Fruit fly (Drosophila melanogaster) whole organism, embryonic: ENCODE data around the gene CG6481.
A peak's percentile ranks its signal among the peaks of the same experiment; 100 is the strongest.

ENCODE experiments used
- Abd-B ChIP-seq: fragments of 200-800 bp; sonication (Bioruptor generic); optimal IDR thresholded peaks from 2 replicates; lab custom pipeline; 2018; ENCODE audit warnings: missing biosample characterization, mild to moderate bottlenecking, missing genetic modification characterization, moderate library complexity
- Antp ChIP-seq: fragments of 200-800 bp; sonication (Bioruptor generic); optimal IDR thresholded peaks from 3 replicates; lab custom pipeline; 2016; ENCODE audit warnings: missing biosample characterization, missing genetic modification characterization
- Asciz ChIP-seq: fragments of 200-800 bp; sonication (Bioruptor generic); optimal IDR thresholded peaks from 2 replicates; lab custom pipeline; 2017; ENCODE audit warnings: missing biosample characterization, mild to moderate bottlenecking, missing genetic modification characterization, missing genetic modification reagents
- Awh ChIP-seq: fragments of 200-800 bp; sonication (Bioruptor generic); IDR thresholded peaks from 2 replicates; pipeline ENCODE4, ENCODE4 v1.3.6; 2022; ENCODE audit warnings: missing biosample characterization, missing genetic modification characterization
- B-H1 ChIP-seq: fragments of 200-800 bp; sonication (Bioruptor generic); IDR thresholded peaks from 3 replicates; pipeline ENCODE4 v1.3.6; 2022; ENCODE audit warnings: missing biosample characterization, missing genetic modification characterization
- Blimp-1 ChIP-seq: fragments of 200-800 bp; sonication (Bioruptor generic); optimal IDR thresholded peaks from 3 replicates; lab custom pipeline; 2018; ENCODE audit warnings: missing biosample characterization, missing genetic modification characterization, mild to moderate bottlenecking, moderate library complexity, missing genetic modification reagents
- CG10366 ChIP-seq: fragments of 200-800 bp; sonication (Bioruptor generic); IDR thresholded peaks from 2 replicates; pipeline ENCODE4 v1.3.6; 2022; ENCODE audit warnings: missing biosample characterization, missing genetic modification characterization
- CG10543 ChIP-seq: fragments of 200-800 bp; sonication (Bioruptor generic); optimal IDR thresholded peaks from 3 replicates; lab custom pipeline; 2017; ENCODE audit warnings: missing biosample characterization, mild to moderate bottlenecking, missing genetic modification characterization, moderate library complexity
- CG10959 ChIP-seq: fragments of 200-800 bp; sonication (Bioruptor generic); IDR thresholded peaks from 2 replicates; pipeline ENCODE4 v1.3.6; 2022; ENCODE audit warnings: missing biosample characterization, missing genetic modification characterization
- CG12071 ChIP-seq: fragments of 200-800 bp; sonication (Bioruptor generic); optimal IDR thresholded peaks from 3 replicates; lab custom pipeline; 2018; ENCODE audit warnings: missing biosample characterization, mild to moderate bottlenecking, missing genetic modification characterization
- CG12155 ChIP-seq: fragments of 200-800 bp; sonication (Bioruptor generic); optimal IDR thresholded peaks from 3 replicates; lab custom pipeline; 2016; ENCODE audit warnings: missing biosample characterization, missing genetic modification characterization
- CG14014 ChIP-seq: fragments of 200-800 bp; sonication (Bioruptor generic); IDR thresholded peaks from 2 replicates; pipeline ENCODE4 v1.3.6; 2022; ENCODE audit warnings: missing biosample characterization, missing genetic modification characterization
- CG15514 ChIP-seq: fragments of 200-800 bp; sonication (Bioruptor generic); optimal IDR thresholded peaks from 3 replicates; lab custom pipeline; 2017; ENCODE audit warnings: missing biosample characterization, missing genetic modification characterization, mild to moderate bottlenecking, moderate library complexity, missing genetic modification reagents
- CG1647 ChIP-seq: fragments of 200-800 bp; sonication (Bioruptor generic); optimal IDR thresholded peaks from 3 replicates; lab custom pipeline; 2016; ENCODE audit warnings: missing biosample characterization, missing genetic modification characterization
- CG31365 ChIP-seq: fragments of 200-800 bp; sonication (Bioruptor generic); optimal IDR thresholded peaks from 2 replicates; lab custom pipeline; 2018; ENCODE audit warnings: missing biosample characterization, mild to moderate bottlenecking, missing genetic modification characterization
- CG3838 ChIP-seq: fragments of 200-800 bp; sonication (Bioruptor generic); optimal IDR thresholded peaks from 3 replicates; lab custom pipeline; 2016; ENCODE audit warnings: missing biosample characterization, missing genetic modification characterization
- CG4328 ChIP-seq: fragments of 200-800 bp; sonication (Bioruptor generic); optimal IDR thresholded peaks from 3 replicates; lab custom pipeline; 2017; ENCODE audit warnings: missing biosample characterization, missing genetic modification reagents, missing genetic modification characterization
- CG4820 ChIP-seq: fragments of 200-800 bp; sonication (Bioruptor generic); optimal IDR thresholded peaks from 3 replicates; lab custom pipeline; 2016; ENCODE audit warnings: missing biosample characterization, missing genetic modification characterization
- CG5953 ChIP-seq: fragments of 200-800 bp; sonication (Bioruptor generic); IDR thresholded peaks from 2 replicates; pipeline ENCODE4 v1.3.6; 2022; ENCODE audit warnings: missing biosample characterization, missing genetic modification characterization
- CG6175 ChIP-seq: fragments of 200-800 bp; sonication (Bioruptor generic); IDR thresholded peaks from 3 replicates; pipeline ENCODE4 v1.3.6; 2022; ENCODE audit warnings: missing biosample characterization, missing genetic modification characterization
- CG7372 ChIP-seq: fragments of 200-800 bp; sonication (Bioruptor generic); IDR thresholded peaks from 2 replicates; pipeline ENCODE4 v1.3.6; 2022; ENCODE audit warnings: missing biosample characterization, missing genetic modification characterization
- CG7556 ChIP-seq: fragments of 200-800 bp; sonication (Bioruptor generic); optimal IDR thresholded peaks from 2 replicates; lab custom pipeline; 2017; ENCODE audit warnings: missing biosample characterization, mild to moderate bottlenecking, missing genetic modification characterization
- CG7745 ChIP-seq: fragments of 200-800 bp; sonication (Bioruptor generic); optimal IDR thresholded peaks from 2 replicates; lab custom pipeline; 2018; ENCODE audit warnings: missing biosample characterization, mild to moderate bottlenecking, missing genetic modification characterization, moderate library complexity
- CG8924 ChIP-seq: fragments of 200-800 bp; optimal IDR thresholded peaks from 3 replicates; lab custom pipeline; 2019; ENCODE audit warnings: missing biosample characterization, mild to moderate bottlenecking, missing genetic modification characterization, moderate library complexity
- CG9437 ChIP-seq: fragments of 200-800 bp; sonication (Bioruptor generic); optimal IDR thresholded peaks from 2 replicates; lab custom pipeline; 2018; ENCODE audit warnings: missing biosample characterization, mild to moderate bottlenecking, missing genetic modification characterization
- CG9609 ChIP-seq: fragments of 200-800 bp; sonication (Bioruptor generic); optimal IDR thresholded peaks from 3 replicates; lab custom pipeline; 2016; ENCODE audit warnings: missing biosample characterization, missing genetic modification characterization
- ERR ChIP-seq: fragments of 200-800 bp; sonication (Bioruptor generic); optimal IDR thresholded peaks from 2 replicates; lab custom pipeline; 2016; ENCODE audit warnings: missing biosample characterization, missing genetic modification characterization
- Elba2 ChIP-seq: fragments of 200-800 bp; sonication (Bioruptor generic); optimal IDR thresholded peaks from 3 replicates; lab custom pipeline; 2016; ENCODE audit warnings: missing biosample characterization, missing genetic modification characterization
- H2.0 ChIP-seq: fragments of 200-800 bp; sonication (Bioruptor generic); IDR thresholded peaks from 2 replicates; pipeline ENCODE4 v1.3.6; 2022; ENCODE audit warnings: missing biosample characterization, missing genetic modification characterization
- HLH54F ChIP-seq: fragments of 200-800 bp; sonication (Bioruptor generic); optimal IDR thresholded peaks from 3 replicates; lab custom pipeline; 2016; ENCODE audit warnings: missing biosample characterization, missing genetic modification characterization
- Hr78 ChIP-seq, 2 experiments: fragments of 200-800 bp in 1 of 2; fragments of >200 bp in 1 of 2; sonication (Bioruptor generic) in 1 of 2; optimal IDR thresholded peaks; 2 replicates each; lab custom pipeline; 2017 to 2019; ENCODE audit warnings: missing biosample characterization in 2 of 2, missing genetic modification characterization in 2 of 2, mild to moderate bottlenecking in 1 of 2, moderate library complexity in 1 of 2
- Hsf ChIP-seq: fragments of 200-800 bp; sonication (Bioruptor generic); optimal IDR thresholded peaks from 3 replicates; lab custom pipeline; 2016; ENCODE audit warnings: missing biosample characterization, missing genetic modification characterization
- Kr ChIP-seq: fragments of 200-800 bp; sonication (Bioruptor generic); optimal IDR thresholded peaks from 2 replicates; lab custom pipeline; 2017; ENCODE audit warnings: missing biosample characterization, mild to moderate bottlenecking, missing genetic modification characterization
- NC2β ChIP-seq: fragments of 200-800 bp; sonication (Bioruptor generic); optimal IDR thresholded peaks from 2 replicates; lab custom pipeline; 2016; ENCODE audit warnings: missing biosample characterization, missing genetic modification characterization
- NFAT ChIP-seq: fragments of 200-800 bp; sonication (Bioruptor generic); IDR thresholded peaks from 2 replicates; pipeline ENCODE4 v1.3.6; 2022; ENCODE audit warnings: missing biosample characterization, missing genetic modification characterization
- Scr ChIP-seq: fragments of 200-800 bp; sonication (Bioruptor generic); IDR thresholded peaks from 2 replicates; pipeline ENCODE4 v1.3.6; 2022; ENCODE audit warnings: missing biosample characterization, missing genetic modification characterization; ENCODE audit not compliant: partially characterized antibody
- Sin3A ChIP-seq: fragments of >200 bp; optimal IDR thresholded peaks from 2 replicates; lab custom pipeline; 2018
- Sry-δ ChIP-seq: fragments of 200-800 bp; sonication (Bioruptor generic); optimal IDR thresholded peaks from 2 replicates; lab custom pipeline; 2016; ENCODE audit warnings: missing biosample characterization, missing genetic modification characterization
- aop ChIP-seq: fragments of 200-800 bp; sonication (Bioruptor generic); IDR thresholded peaks from 2 replicates; pipeline ENCODE4 v1.3.6; 2022; ENCODE audit warnings: missing biosample characterization, missing genetic modification characterization
- ap ChIP-seq: fragments of 200-800 bp; sonication (Bioruptor generic); IDR thresholded peaks from 2 replicates; pipeline ENCODE4 v1.3.6; 2022; ENCODE audit warnings: missing biosample characterization, missing genetic modification characterization
- ci ChIP-seq: fragments of 200-800 bp; sonication (Bioruptor generic); IDR thresholded peaks from 3 replicates; pipeline ENCODE4 v1.3.6; 2022; ENCODE audit warnings: missing biosample characterization, missing genetic modification characterization
- dpn ChIP-seq, 2 experiments: fragments of 200-800 bp; sonication (Bioruptor generic); optimal IDR thresholded peaks; 3 replicates each; lab custom pipeline; 2016; ENCODE audit warnings: missing biosample characterization in 2 of 2, missing genetic modification characterization in 2 of 2
- eve ChIP-seq, 2 experiments: fragments of >200 bp; optimal IDR thresholded peaks; 2 replicates each; lab custom pipeline; 2017; ENCODE audit warnings: missing biosample characterization in 2 of 2, missing genetic modification characterization in 2 of 2
- gcm2 ChIP-seq: fragments of 200-800 bp; sonication (Bioruptor generic); optimal IDR thresholded peaks from 2 replicates; lab custom pipeline; 2016; ENCODE audit warnings: missing biosample characterization, missing genetic modification characterization
- mld ChIP-seq: fragments of 200-800 bp; sonication (Bioruptor generic); IDR thresholded peaks from 3 replicates; pipeline ENCODE4 v1.3.6; 2022; ENCODE audit warnings: missing biosample characterization, missing genetic modification characterization; ENCODE audit not compliant: partially characterized antibody
- sens-2 ChIP-seq: fragments of 200-800 bp; sonication (Bioruptor generic); IDR thresholded peaks from 2 replicates; pipeline ENCODE4 v1.3.6; 2022; ENCODE audit warnings: missing biosample characterization, missing genetic modification characterization
- seq ChIP-seq: fragments of 200-800 bp; sonication (Bioruptor generic); IDR thresholded peaks from 2 replicates; pipeline ENCODE4 v1.3.6; 2022; ENCODE audit warnings: missing biosample characterization, missing genetic modification characterization
- shn ChIP-seq: fragments of 200-800 bp; sonication (Bioruptor generic); optimal IDR thresholded peaks from 3 replicates; lab custom pipeline; 2016; ENCODE audit warnings: missing biosample characterization, missing genetic modification characterization
- sisA ChIP-seq: fragments of 200-800 bp; sonication (Bioruptor generic); IDR thresholded peaks from 2 replicates; pipeline ENCODE4 v1.3.6; 2022; ENCODE audit warnings: missing biosample characterization, missing genetic modification characterization
- sna ChIP-seq: fragments of 200-800 bp; sonication (Bioruptor generic); IDR thresholded peaks from 2 replicates; pipeline ENCODE4 v1.3.6; 2022; ENCODE audit warnings: missing biosample characterization, missing genetic modification characterization; ENCODE audit not compliant: partially characterized antibody
- twi ChIP-seq: fragments of 200-800 bp; optimal IDR thresholded peaks from 2 replicates; lab custom pipeline; 2019; ENCODE audit warnings: missing biosample characterization, mild to moderate bottlenecking, missing genetic modification characterization, moderate library complexity
- vnd ChIP-seq: fragments of 200-800 bp; sonication (Bioruptor generic); IDR thresholded peaks from 3 replicates; pipeline ENCODE4 v1.3.6; 2022; ENCODE audit warnings: missing biosample characterization, missing genetic modification characterization; ENCODE audit not compliant: partially characterized antibody

CG6481 gene

dm6 chrX:18546785-18547184 is 24.5 kb upstream of the CG6481 start (continued):
- peak; percentile 84 for TF ChIP-seq ci (GFP tag; lab: Robert Waterston, UW)
- peak; percentile 85 for TF ChIP-seq sisA (GFP tag; lab: Robert Waterston, UW)
- peak; percentile 61 for TF ChIP-seq CG12155 (GFP tag; lab: Kevin White, UChicago)
- TF ChIP-seq CG9609 (GFP tag; lab: Kevin White, UChicago) = peak; percentile 65
- TF ChIP-seq vnd (GFP tag; lab: Robert Waterston, UW) = no peak
- peak; percentile 73 for TF ChIP-seq sens-2 (GFP tag; lab: Robert Waterston, UW)
- TF ChIP-seq CG10366 = peak; percentile 77
- TF ChIP-seq mld = no peak
- peak; percentile 23 for TF ChIP-seq twi (tag; lab: Kevin White, UChicago)
- TF ChIP-seq ERR (GFP tag; lab: Kevin White, UChicago) = peak; percentile 30
- TF ChIP-seq H2.0 (GFP tag; lab: Robert Waterston, UW) = peak; percentile 70
- TF ChIP-seq HLH54F (GFP tag; lab: Kevin White, UChicago) = peak; percentile 77
- TF ChIP-seq aop = no peak
- TF ChIP-seq CG7556 (GFP tag; lab: Kevin White, UChicago) = peak; percentile 61
- TF ChIP-seq CG3838 (GFP tag; lab: Kevin White, UChicago) = peak; percentile 32
- peak; percentile 31 for TF ChIP-seq shn (GFP tag; lab: Kevin White, UChicago)
- peak; percentile 42 for TF ChIP-seq NC2β (GFP tag; lab: Kevin White, UChicago)
- peak; percentile 59 for TF ChIP-seq CG15514 (GFP tag; lab: Kevin White, UChicago)
- TF ChIP-seq CG10959 (GFP tag; lab: Robert Waterston, UW) = peak; percentile 56
- TF ChIP-seq Hsf = peak; percentile 76
- no peak for TF ChIP-seq CG7745 (tag; lab: Kevin White, UChicago)
- TF ChIP-seq Sry-δ (GFP tag; lab: Kevin White, UChicago) = peak; percentile 27
- TF ChIP-seq CG6175 (GFP tag; lab: Robert Waterston, UW) = peak; percentile 81; the same call in 2 of the 3 replicates
- TF ChIP-seq Antp (GFP tag; lab: Kevin White, UChicago) = peak; percentile 70
- TF ChIP-seq Sin3A (lab: Kevin White, UChicago) = no peak
- peak; percentile 34 for TF ChIP-seq Asciz (GFP tag; lab: Kevin White, UChicago)
- TF ChIP-seq Blimp-1 = peak; percentile 52
- peak; percentile 82 for TF ChIP-seq ap (GFP tag; lab: Robert Waterston, UW)
- TF ChIP-seq Abd-B = peak; percentile 77
- peak; percentile 81 for TF ChIP-seq CG5953 (GFP tag; lab: Robert Waterston, UW)
- peak; percentile 77 for TF ChIP-seq B-H1 (GFP tag; lab: Robert Waterston, UW)
- TF ChIP-seq CG9437 (GFP tag; lab: Kevin White, UChicago) = peak; percentile 60
- no peak for TF ChIP-seq sna
- no peak for TF ChIP-seq Kr (GFP tag; lab: Kevin White, UChicago)
- TF ChIP-seq NFAT (GFP tag; lab: Robert Waterston, UW) = peak; percentile 86
- peak; percentile 82 for TF ChIP-seq seq (GFP tag; lab: Robert Waterston, UW)
- no peak for TF ChIP-seq Scr (GFP tag; lab: Robert Waterston, UW)
- TF ChIP-seq CG14014 (GFP tag; lab: Robert Waterston, UW) = peak; percentile 89
- peak; percentile 83 to 84 for TF ChIP-seq dpn (GFP tag; optimal IDR thresholded peaks at IDR 0.05; lab: Kevin White, UChicago)
- TF ChIP-seq CG31365 = peak; percentile 28
- TF ChIP-seq gcm2 = peak; percentile 36
- peak; percentile 55 for TF ChIP-seq CG4820 (GFP tag; lab: Kevin White, UChicago)
- peak; percentile 12 for TF ChIP-seq CG4328 (GFP tag; lab: Kevin White, UChicago)
- TF ChIP-seq CG8924 (tag; lab: Kevin White, UChicago) = peak; percentile 74
- peak; percentile 71 for TF ChIP-seq CG1647 (GFP tag; lab: Kevin White, UChicago)
- peak in 1 of 2 experiments; percentile 84 for TF ChIP-seq eve (GFP tag; optimal IDR thresholded peaks at IDR 0.05; lab: Kevin White, UChicago)
- TF ChIP-seq CG7372 (GFP tag; lab: Robert Waterston, UW) = peak; percentile 88
- TF ChIP-seq Hr78 (GFP tag; optimal IDR thresholded peaks at IDR 0.05; lab: Kevin White, UChicago) = no peak
- TF ChIP-seq Awh (GFP tag; lab: Robert Waterston, UW) = peak; percentile 63; the same call in 1 of the 2 replicates
- peak; percentile 80 for TF ChIP-seq CG12071
- TF ChIP-seq CG10543 (GFP tag; lab: Kevin White, UChicago) = peak; percentile 64
- no peak for TF ChIP-seq Elba2 (GFP tag; lab: Kevin White, UChicago)
